Worm (Caenorhabditis elegans) whole organism, young adult: ENCODE measurements around the gene nhr-32.

Experiments used
- B0019.2 ChIP-seq: fragments of 200-800 bp; sonication (Bioruptor generic); conservative IDR thresholded peaks from 2 replicates; pipeline ENCODE4 v1.3.6; 2022; ENCODE audit warnings: missing genetic modification reagents, missing genetic modification characterization, missing compliant biosample characterization
- C06A6.2 ChIP-seq: fragments of 200-800 bp; sonication (Bioruptor generic); conservative IDR thresholded peaks from 2 replicates; pipeline ENCODE4 v1.3.6; 2022; ENCODE audit warnings: missing genetic modification characterization, missing compliant biosample characterization
- D2030.7 ChIP-seq: fragments of 200-800 bp; sonication (Bioruptor generic); IDR thresholded peaks from 2 replicates; pipeline ENCODE4 v1.3.6; 2022; ENCODE audit warnings: missing genetic modification reagents, missing genetic modification characterization, missing compliant biosample characterization
- F10E7.11 ChIP-seq: sonication (generic microtip); optimal IDR thresholded peaks from 2 replicates; lab custom pipeline; 2017; ENCODE audit warnings: mild to moderate bottlenecking, missing genetic modification characterization, moderate library complexity, missing compliant biosample characterization
- F23B12.7 ChIP-seq: sonication (generic microtip); optimal IDR thresholded peaks from 2 replicates; lab custom pipeline; 2017; ENCODE audit warnings: missing genetic modification characterization, mild to moderate bottlenecking, missing compliant biosample characterization, antibody characterized with exemption, moderate library complexity; ENCODE audit not compliant: insufficient read depth
- F33H1.4 ChIP-seq: fragments of 200-800 bp; sonication (Bioruptor generic); IDR thresholded peaks from 2 replicates; pipeline ENCODE4 v1.3.6; 2022; ENCODE audit warnings: missing genetic modification reagents, missing genetic modification characterization, missing compliant biosample characterization
- F39B2.1 ChIP-seq: fragments of 200-800 bp; sonication (Bioruptor generic); IDR thresholded peaks from 2 replicates; pipeline ENCODE4 v1.3.6; 2022; ENCODE audit warnings: missing genetic modification reagents, missing genetic modification characterization, missing compliant biosample characterization
- F49E8.2 ChIP-seq: sonication (generic microtip); optimal IDR thresholded peaks from 3 replicates; lab custom pipeline; 2017; ENCODE audit warnings: missing genetic modification characterization, mild to moderate bottlenecking, missing compliant biosample characterization, antibody characterized with exemption, moderate library complexity; ENCODE audit not compliant: insufficient read depth
- K11D2.4 ChIP-seq: fragments of 200-800 bp; sonication (Bioruptor generic); IDR thresholded peaks from 2 replicates; pipeline ENCODE4 v1.3.6; 2022; ENCODE audit warnings: missing genetic modification reagents, missing genetic modification characterization, missing compliant biosample characterization
- Y53F4B.3 ChIP-seq: fragments of 200-800 bp; sonication (Bioruptor generic); IDR thresholded peaks from 2 replicates; pipeline ENCODE4 v1.3.6; 2022; ENCODE audit warnings: missing genetic modification reagents, missing genetic modification characterization, missing compliant biosample characterization
- Y67H2A.10 ChIP-seq: fragments of 200-800 bp; sonication (Bioruptor generic); conservative IDR thresholded peaks from 2 replicates; pipeline ENCODE4 v1.3.6; 2022; ENCODE audit warnings: missing genetic modification reagents, missing genetic modification characterization, missing compliant biosample characterization
- aptf-3 ChIP-seq: fragments of 200-800 bp; sonication (Bioruptor generic); IDR thresholded peaks from 2 replicates; pipeline ENCODE4 v1.3.6; 2022; ENCODE audit warnings: missing genetic modification characterization, missing compliant biosample characterization
- atf-7 ChIP-seq: sonication (generic microtip); optimal IDR thresholded peaks from 2 replicates; lab custom pipeline; 2017; ENCODE audit warnings: mild to moderate bottlenecking, missing genetic modification characterization, missing compliant biosample characterization
- attf-5 ChIP-seq: fragments of 200-800 bp; sonication (Bioruptor generic); optimal IDR thresholded peaks from 2 replicates; lab custom pipeline; 2018; ENCODE audit warnings: mild to moderate bottlenecking, missing genetic modification characterization, missing compliant biosample characterization
- attf-6 ChIP-seq: fragments of 200-800 bp; sonication (Bioruptor generic); IDR thresholded peaks from 2 replicates; pipeline ENCODE4 v1.3.6; 2022; ENCODE audit warnings: missing genetic modification reagents, missing genetic modification characterization, missing compliant biosample characterization
- ceh-100 ChIP-seq: fragments of 200-800 bp; sonication (Bioruptor generic); IDR thresholded peaks from 2 replicates; pipeline ENCODE4 v1.3.6; 2022; ENCODE audit warnings: missing genetic modification reagents, missing genetic modification characterization, missing compliant biosample characterization
- ceh-40 ChIP-seq: fragments of 200-800 bp; sonication (Bioruptor generic); IDR thresholded peaks from 2 replicates; pipeline ENCODE4 v1.3.6; 2022; ENCODE audit warnings: missing genetic modification characterization, missing compliant biosample characterization
- ceh-91 ChIP-seq: fragments of 200-800 bp; sonication (Bioruptor generic); IDR thresholded peaks from 2 replicates; pipeline ENCODE4 v1.3.6; 2022; ENCODE audit warnings: missing genetic modification reagents, missing genetic modification characterization, missing compliant biosample characterization
- chd-7 ChIP-seq: sonication (generic microtip); optimal IDR thresholded peaks from 2 replicates; lab custom pipeline; 2016; ENCODE audit warnings: mild to moderate bottlenecking, missing genetic modification characterization, moderate library complexity, missing compliant biosample characterization
- dox-1 ChIP-seq: fragments of 200-800 bp; sonication (Bioruptor generic); IDR thresholded peaks from 2 replicates; pipeline ENCODE4 v1.3.6; 2022; ENCODE audit warnings: missing genetic modification reagents, missing genetic modification characterization, missing compliant biosample characterization
- dpl-1 ChIP-seq: fragments of 150-350 bp; optimal IDR thresholded peaks from 2 replicates; lab custom pipeline; 2014; ENCODE audit warnings: missing biosample characterization, missing genetic modification reagents, missing genetic modification characterization
- ekl-4 ChIP-seq: fragments of 200-800 bp; sonication (Bioruptor generic); IDR thresholded peaks from 2 replicates; pipeline ENCODE4 v1.3.6; 2022; ENCODE audit warnings: missing genetic modification reagents, missing genetic modification characterization, missing compliant biosample characterization
- fkh-3 ChIP-seq: sonication (generic microtip); optimal IDR thresholded peaks from 2 replicates; lab custom pipeline; 2016; ENCODE audit warnings: mild to moderate bottlenecking, missing genetic modification characterization, missing compliant biosample characterization
- him-1 ChIP-seq: sonication (generic microtip); optimal IDR thresholded peaks from 2 replicates; lab custom pipeline; 2016; ENCODE audit warnings: missing genotype, missing genetic modification reagents, missing genetic modification characterization, missing compliant biosample characterization
- hmg-1.2 ChIP-seq: fragments of 200-800 bp; sonication (Bioruptor generic); IDR thresholded peaks from 2 replicates; pipeline ENCODE4 v1.3.6; 2022; ENCODE audit warnings: missing genetic modification reagents, missing genetic modification characterization, missing compliant biosample characterization
- hrde-1 ChIP-seq: sonication (generic microtip); optimal IDR thresholded peaks from 2 replicates; lab custom pipeline; 2016; ENCODE audit warnings: missing genetic modification characterization, mild to moderate bottlenecking, missing compliant biosample characterization, moderate library complexity, missing genotype, missing genetic modification reagents, borderline replicate concordance
- let-526 ChIP-seq: fragments of 200-800 bp; sonication (Bioruptor generic); IDR thresholded peaks from 2 replicates; pipeline ENCODE4 v1.3.6; 2022; ENCODE audit warnings: missing genetic modification reagents, missing genetic modification characterization, missing compliant biosample characterization
- let-607 ChIP-seq, 2 experiments: fragments of 200-800 bp in 1 of 2; sonication (Bioruptor generic) in 1 of 2; sonication (generic microtip) in 1 of 2; optimal IDR thresholded peaks; 2 replicates each; lab custom pipeline; 2016 to 2018; ENCODE audit warnings: mild to moderate bottlenecking in 2 of 2, missing compliant biosample characterization in 2 of 2, missing genetic modification characterization in 2 of 2, moderate library complexity in 2 of 2, missing genotype in 1 of 2
- madf-3 ChIP-seq: fragments of 200-800 bp; sonication (Bioruptor generic); IDR thresholded peaks from 2 replicates; pipeline ENCODE4 v1.3.6; 2022; ENCODE audit warnings: missing genetic modification reagents, missing genetic modification characterization, missing compliant biosample characterization
- nhr-120 ChIP-seq: fragments of 200-800 bp; sonication (Bioruptor generic); IDR thresholded peaks from 2 replicates; pipeline ENCODE4 v1.3.6; 2022; ENCODE audit warnings: missing genetic modification characterization, missing compliant biosample characterization
- nhr-80 ChIP-seq: sonication (generic microtip); optimal IDR thresholded peaks from 2 replicates; lab custom pipeline; 2016; ENCODE audit warnings: missing genetic modification characterization, missing compliant biosample characterization
- pbrm-1 ChIP-seq: fragments of 200-800 bp; sonication (Bioruptor generic); IDR thresholded peaks from 2 replicates; pipeline ENCODE4 v1.3.6; 2022; ENCODE audit warnings: missing genetic modification reagents, missing genetic modification characterization, missing compliant biosample characterization
- pha-4 ChIP-seq: fragments of 150-350 bp; sonication (generic microtip); optimal IDR thresholded peaks from 2 replicates; lab custom pipeline; 2014; ENCODE audit warnings: missing biosample characterization, missing genetic modification reagents, missing genetic modification characterization
- rpc-1 ChIP-seq, 2 experiments: fragments of 150-350 bp in 1 of 2; sonication (generic microtip) in 1 of 2; optimal IDR thresholded peaks; 2 replicates each; lab custom pipeline; 2014 to 2018; ENCODE audit warnings: missing biosample characterization in 1 of 2, missing genetic modification characterization in 1 of 2, missing genetic modification reagents in 1 of 2, missing genotype in 1 of 2
- sdz-38 ChIP-seq: sonication (generic microtip); optimal IDR thresholded peaks from 2 replicates; lab custom pipeline; 2016; ENCODE audit warnings: missing genotype, missing genetic modification characterization, missing compliant biosample characterization
- snpc-1.3 ChIP-seq: sonication (generic microtip); optimal IDR thresholded peaks from 2 replicates; lab custom pipeline; 2017; ENCODE audit warnings: missing genetic modification characterization, mild to moderate bottlenecking, missing compliant biosample characterization, antibody characterized with exemption, moderate library complexity, missing genotype, missing genetic modification reagents; ENCODE audit not compliant: insufficient read depth
- sptf-2 ChIP-seq: fragments of 200-800 bp; sonication (Bioruptor generic); optimal IDR thresholded peaks from 2 replicates; lab custom pipeline; 2018; ENCODE audit warnings: mild to moderate bottlenecking, missing genetic modification characterization, missing compliant biosample characterization
- tbp1 ChIP-seq: fragments of 200-800 bp; sonication (Bioruptor generic); optimal IDR thresholded peaks from 2 replicates; lab custom pipeline; 2018; ENCODE audit warnings: mild to moderate bottlenecking, missing genetic modification characterization, missing compliant biosample characterization
- unc-130 ChIP-seq: sonication (generic microtip); optimal IDR thresholded peaks from 2 replicates; lab custom pipeline; 2016; ENCODE audit warnings: missing genetic modification reagents, missing genetic modification characterization, missing compliant biosample characterization
- xnd-1 ChIP-seq: sonication (generic microtip); optimal IDR thresholded peaks from 2 replicates; lab custom pipeline; 2016; ENCODE audit warnings: missing genotype, missing genetic modification reagents, missing genetic modification characterization, missing compliant biosample characterization
- zfh-2 ChIP-seq: fragments of 200-800 bp; sonication (Bioruptor generic); conservative IDR thresholded peaks from 2 replicates; pipeline ENCODE4 v1.3.6; 2022; ENCODE audit warnings: missing genetic modification reagents, missing genetic modification characterization, missing compliant biosample characterization
- zim-3 ChIP-seq: sonication (generic microtip); optimal IDR thresholded peaks from 2 replicates; lab custom pipeline; 2017; ENCODE audit warnings: mild to moderate bottlenecking, missing genetic modification characterization, moderate library complexity, missing compliant biosample characterization

The nhr-32 gene

ce11 chrX:13264550-13264949, 12.8 kb downstream of the nhr-32 start (continued):
- no peak for TF ChIP-seq F49E8.2 (tag; lab: Kevin White, UChicago)
- peak; percentile 97 for TF ChIP-seq tbp1 (GFP tag; lab: Kevin White, UChicago)
- peak; percentile 61 for TF ChIP-seq hrde-1 (tag; lab: Kevin White, UChicago)
- TF ChIP-seq ceh-100: no peak
- TF ChIP-seq rpc-1 (optimal IDR thresholded peaks at IDR 0.05; lab: Kevin White, UChicago): peak; percentile 95
- TF ChIP-seq rpc-1 (tag; optimal IDR thresholded peaks at IDR 0.05; lab: Kevin White, UChicago): peak; percentile 93
- no peak for TF ChIP-seq F10E7.11 (tag; lab: Kevin White, UChicago)
- no peak for TF ChIP-seq B0019.2 (GFP tag; lab: Robert Waterston, UW)
- TF ChIP-seq pha-4 (tag; lab: Kevin White, UChicago): no peak
- TF ChIP-seq zfh-2 (GFP tag; lab: Robert Waterston, UW): no peak
- TF ChIP-seq snpc-1.3 (tag; lab: Kevin White, UChicago): no peak
- peak; percentile 82 for TF ChIP-seq ekl-4 (GFP tag; lab: Robert Waterston, UW)
- TF ChIP-seq Y67H2A.10 (GFP tag; lab: Robert Waterston, UW): 0 out of 2 replicates have a peak, but pooled peaks have one; percentile 17
- no peak for TF ChIP-seq attf-6 (GFP tag; lab: Robert Waterston, UW)
- TF ChIP-seq attf-5: no peak
- peak; percentile 72 for TF ChIP-seq F23B12.7 (tag; lab: Kevin White, UChicago)
- TF ChIP-seq him-1 (tag; lab: Kevin White, UChicago): peak; percentile 88
- TF ChIP-seq sdz-38 (tag; lab: Kevin White, UChicago): no peak
- TF ChIP-seq K11D2.4 (GFP tag; lab: Robert Waterston, UW): peak; percentile 66
- peak; percentile 76 for TF ChIP-seq chd-7 (tag; lab: Kevin White, UChicago)
- no peak for TF ChIP-seq Y53F4B.3 (GFP tag; lab: Robert Waterston, UW)
- TF ChIP-seq let-526: 0 out of 2 replicates have a peak, but pooled peaks have one; percentile 49
- TF ChIP-seq fkh-3 (tag; lab: Kevin White, UChicago): peak; percentile 62
- peak; percentile 34 for TF ChIP-seq nhr-80 (tag; lab: Kevin White, UChicago)
- TF ChIP-seq ceh-40: peak; percentile 66; the same call in 1 of the 2 replicates
- TF ChIP-seq F39B2.1 (GFP tag; lab: Robert Waterston, UW): 0 out of 2 replicates have a peak, but pooled peaks have one; percentile 54
- TF ChIP-seq pbrm-1 (GFP tag; lab: Robert Waterston, UW): peak; percentile 88
- no peak; the same call in none of the 2 replicates for TF ChIP-seq dox-1 (GFP tag; lab: Robert Waterston, UW)
- peak; percentile 0 to 52 for TF ChIP-seq let-607 (tag; optimal IDR thresholded peaks at IDR 0.05; lab: Kevin White, UChicago)
- peak; percentile 30 for TF ChIP-seq unc-130 (GFP tag; lab: Kevin White, UChicago)
- no peak for TF ChIP-seq dpl-1 (GFP tag; lab: Kevin White, UChicago)
- TF ChIP-seq ceh-91 (GFP tag; lab: Robert Waterston, UW): no peak
- peak; percentile 55 for TF ChIP-seq atf-7 (tag; lab: Kevin White, UChicago)
- TF ChIP-seq sptf-2 (GFP tag; lab: Kevin White, UChicago): no peak
- TF ChIP-seq F33H1.4 (GFP tag; lab: Robert Waterston, UW): no peak
- no peak for TF ChIP-seq xnd-1
- TF ChIP-seq aptf-3 (GFP tag; lab: Robert Waterston, UW): peak; percentile 79; the same call in 1 of the 2 replicates
- TF ChIP-seq C06A6.2 (GFP tag; lab: Robert Waterston, UW): no peak
- no peak for TF ChIP-seq madf-3 (GFP tag; lab: Robert Waterston, UW)
- no peak for TF ChIP-seq nhr-120
- peak; percentile 54 for TF ChIP-seq D2030.7 (GFP tag; lab: Robert Waterston, UW)
- TF ChIP-seq zim-3: peak; percentile 65
- peak; percentile 83 for TF ChIP-seq hmg-1.2 (GFP tag; lab: Robert Waterston, UW)
